Worm (Caenorhabditis elegans) whole organism, L1 larva: ENCODE data around the gene ceh-10.
A peak's percentile ranks its signal among the peaks of the same experiment; 100 is the strongest.

ENCODE experiments used
- ces-1 ChIP-seq: fragments of 150-350 bp; optimal IDR thresholded peaks from 2 replicates; lab custom pipeline; 2014; ENCODE audit warnings: missing biosample characterization, missing genetic modification reagents, missing genetic modification characterization
- fkh-10 ChIP-seq: sonication (generic microtip); optimal IDR thresholded peaks from 2 replicates; lab custom pipeline; 2017; ENCODE audit warnings: missing biosample characterization, missing genetic modification reagents, missing genetic modification characterization
- tbx-2 ChIP-seq: sonication (generic microtip); optimal IDR thresholded peaks from 2 replicates; lab custom pipeline; 2016; ENCODE audit warnings: missing genetic modification characterization, missing compliant biosample characterization

DNA sequence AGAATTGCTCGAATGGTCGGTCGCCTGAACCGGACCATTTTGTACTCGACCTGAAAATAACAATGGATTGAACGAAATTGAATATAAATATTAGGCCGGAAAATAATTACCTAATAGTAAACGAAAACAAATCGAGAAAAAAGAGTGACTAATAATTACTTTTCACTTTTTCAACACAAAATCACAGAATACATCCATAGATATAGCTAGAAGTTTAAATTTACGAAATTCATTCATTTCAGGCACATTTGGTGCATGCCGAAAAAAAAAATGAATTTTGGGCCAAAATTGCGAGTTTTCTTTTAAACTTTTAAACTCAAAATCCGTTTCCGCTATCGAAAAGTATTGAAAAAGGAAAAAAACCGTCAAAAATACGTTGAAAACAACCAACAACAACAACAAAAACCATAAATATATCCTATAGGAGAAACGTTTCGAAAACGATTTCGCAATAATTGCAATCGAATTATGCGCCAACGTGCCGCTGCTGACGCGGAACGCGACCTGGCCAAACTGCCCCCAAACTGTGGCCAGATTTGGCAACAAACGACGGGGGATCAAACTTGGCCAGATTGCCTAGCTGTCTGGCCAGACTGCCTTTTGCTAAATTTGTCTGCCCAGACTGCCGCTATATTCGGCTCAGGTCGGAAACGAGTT lies 13.4 kb upstream of the ceh-10 start, which contains the start of gene Y37B11A.3:
- TF ChIP-seq fkh-10 (peak; percentile 11), ces-1 (GFP tag; lab: Kevin White, UChicago) (no peak), tbx-2 (tag; lab: Kevin White, UChicago) (peak; percentile 79)
